Worm (Caenorhabditis elegans) whole organism, early embryonic: Measurements from ENCODE around the gene cal-1.
A peak's percentile ranks its signal among the peaks of the same experiment; 100 is the strongest.

ENCODE experiments used
- B0310.2 ChIP-seq: sonication (generic microtip); optimal IDR thresholded peaks from 2 replicates; lab custom pipeline; 2016; ENCODE audit warnings: mild to moderate bottlenecking, missing genetic modification characterization, missing compliant biosample characterization
- F13C5.2 ChIP-seq: sonication (generic microtip); optimal IDR thresholded peaks from 2 replicates; lab custom pipeline; 2017; ENCODE audit warnings: mild to moderate bottlenecking, missing genetic modification characterization, inconsistent platforms, missing compliant biosample characterization
- aly-1 ChIP-seq: sonication (generic microtip); optimal IDR thresholded peaks from 2 replicates; lab custom pipeline; 2016; ENCODE audit warnings: missing genetic modification characterization, missing compliant biosample characterization
- ama-1 ChIP-seq: fragments of 150-350 bp; optimal IDR thresholded peaks from 2 replicates; lab custom pipeline; 2014
- ceh-13 ChIP-seq: fragments of 200-800 bp; sonication (Bioruptor generic); optimal IDR thresholded peaks from 2 replicates; lab custom pipeline; 2018; ENCODE audit warnings: mild to moderate bottlenecking, missing genetic modification characterization, missing compliant biosample characterization
- ceh-36 ChIP-seq: sonication (generic microtip); optimal IDR thresholded peaks from 2 replicates; lab custom pipeline; 2016; ENCODE audit warnings: missing genetic modification characterization, inconsistent platforms, missing compliant biosample characterization
- ets-7 ChIP-seq: sonication (generic microtip); optimal IDR thresholded peaks from 2 replicates; lab custom pipeline; 2016; ENCODE audit warnings: missing genotype, missing genetic modification characterization, missing compliant biosample characterization
- flt-1 ChIP-seq: fragments of 200-800 bp; sonication (Bioruptor generic); IDR thresholded peaks from 2 replicates; pipeline ENCODE4 v1.3.6; 2022; ENCODE audit warnings: missing genetic modification characterization, missing compliant biosample characterization
- hmbx-1 ChIP-seq: sonication (generic microtip); optimal IDR thresholded peaks from 2 replicates; lab custom pipeline; 2016; ENCODE audit warnings: mild to moderate bottlenecking, missing genetic modification characterization, missing compliant biosample characterization
- hmg-4 ChIP-seq: fragments of 200-800 bp; sonication (Bioruptor generic); optimal IDR thresholded peaks from 2 replicates; lab custom pipeline; 2018; ENCODE audit warnings: mild to moderate bottlenecking, missing genetic modification characterization, missing compliant biosample characterization
- hnd-1 ChIP-seq: sonication (generic microtip); optimal IDR thresholded peaks from 2 replicates; lab custom pipeline; 2016; ENCODE audit warnings: missing genetic modification characterization, missing compliant biosample characterization
- pes-1 ChIP-seq: fragments of 200-800 bp; sonication (Bioruptor generic); IDR thresholded peaks from 2 replicates; pipeline ENCODE4 v1.3.6; 2022; ENCODE audit warnings: missing genetic modification reagents, missing genetic modification characterization, missing compliant biosample characterization
- scrt-1 ChIP-seq: fragments of 200-800 bp; sonication (Bioruptor generic); IDR thresholded peaks from 2 replicates; pipeline ENCODE4 v1.3.6; 2022; ENCODE audit warnings: missing genetic modification characterization, missing compliant biosample characterization
- sea-1 ChIP-seq: fragments of 200-800 bp; sonication (Bioruptor generic); conservative IDR thresholded peaks from 2 replicates; pipeline ENCODE4 v1.3.6; 2022; ENCODE audit warnings: missing genetic modification characterization, missing compliant biosample characterization
- tbx-11 ChIP-seq: fragments of 200-800 bp; sonication (Bioruptor generic); IDR thresholded peaks from 2 replicates; pipeline ENCODE4 v1.3.6; 2022; ENCODE audit warnings: missing genetic modification characterization, missing compliant biosample characterization
- tra-4 ChIP-seq: sonication (generic microtip); optimal IDR thresholded peaks from 2 replicates; lab custom pipeline; 2017; ENCODE audit warnings: missing genetic modification characterization, missing compliant biosample characterization

Gene cal-1

ce11 chrV:12468363-12468762 lies 48.7 kb downstream of the cal-1 start, which contains the start of gene F28C1.3:
TSS of gene F28C1.3 (plus strand) at chrV:12468663.
- TF ChIP-seq ceh-36 (tag; lab: Kevin White, UChicago) (no peak), F13C5.2 (no peak), aly-1 (tag; lab: Kevin White, UChicago) (no peak)

DNA sequence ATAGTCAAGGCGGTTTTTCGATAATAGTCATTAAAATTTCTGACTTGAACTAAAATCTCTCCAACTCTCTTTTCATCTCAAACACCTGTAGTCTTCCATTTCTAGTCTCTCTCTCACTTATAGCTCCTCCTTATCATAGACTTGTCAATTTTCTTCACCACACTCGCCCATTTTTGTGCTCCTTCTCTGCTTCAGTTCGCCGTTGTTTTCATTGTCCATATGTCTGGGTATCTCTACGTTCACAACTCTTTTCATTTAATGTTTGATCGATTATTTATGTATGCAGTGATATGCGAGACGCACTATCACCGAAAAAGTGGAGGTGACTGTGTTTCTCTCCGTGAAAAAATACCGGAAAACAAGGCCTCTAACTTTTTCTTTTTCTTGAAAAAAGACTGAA lies 49.3 kb downstream of the cal-1 start:
- TF ChIP-seq ceh-13 = no peak
- TF ChIP-seq F13C5.2 = no peak
- no peak for TF ChIP-seq hnd-1 (tag; lab: Kevin White, UChicago)
- no peak for TF ChIP-seq tbx-11 (GFP tag; lab: Robert Waterston, UW)

DNA sequence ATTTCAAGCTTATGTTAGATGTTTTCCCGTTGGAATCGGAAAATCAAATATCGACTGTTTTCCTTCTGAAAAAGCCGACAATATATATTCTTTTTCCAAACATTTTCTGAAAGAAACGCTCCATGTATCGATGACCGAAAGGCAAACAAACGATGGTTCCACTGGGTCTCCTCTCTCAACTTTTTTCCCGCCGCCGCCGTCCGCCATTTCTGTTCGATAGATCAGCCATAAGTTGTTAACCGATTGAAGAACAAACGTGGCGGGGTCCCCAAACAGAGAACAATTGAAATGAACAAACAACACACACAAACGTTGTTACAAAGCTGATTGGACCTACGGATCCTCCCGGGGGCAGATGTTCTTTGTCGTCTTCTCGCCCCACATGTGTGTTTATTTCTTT lies 50.4 kb downstream of the cal-1 start:
- TF ChIP-seq ets-7 (no peak), ceh-13 (no peak), tra-4 (no peak), ceh-36 (tag; lab: Kevin White, UChicago) (no peak), ama-1 (lab: Kevin White, UChicago) (no peak), flt-1 (GFP tag; lab: Robert Waterston, UW) (no peak), scrt-1 (GFP tag; lab: Robert Waterston, UW) (no peak), hmbx-1 (tag; lab: Kevin White, UChicago) (no peak), B0310.2 (no peak), hmg-4 (GFP tag; lab: Kevin White, UChicago) (no peak), F13C5.2 (no peak), tbx-11 (GFP tag; lab: Robert Waterston, UW) (no peak), aly-1 (tag; lab: Kevin White, UChicago) (no peak), sea-1 (GFP tag; lab: Robert Waterston, UW) (no peak), pes-1 (GFP tag; lab: Robert Waterston, UW) (no peak)

DNA sequence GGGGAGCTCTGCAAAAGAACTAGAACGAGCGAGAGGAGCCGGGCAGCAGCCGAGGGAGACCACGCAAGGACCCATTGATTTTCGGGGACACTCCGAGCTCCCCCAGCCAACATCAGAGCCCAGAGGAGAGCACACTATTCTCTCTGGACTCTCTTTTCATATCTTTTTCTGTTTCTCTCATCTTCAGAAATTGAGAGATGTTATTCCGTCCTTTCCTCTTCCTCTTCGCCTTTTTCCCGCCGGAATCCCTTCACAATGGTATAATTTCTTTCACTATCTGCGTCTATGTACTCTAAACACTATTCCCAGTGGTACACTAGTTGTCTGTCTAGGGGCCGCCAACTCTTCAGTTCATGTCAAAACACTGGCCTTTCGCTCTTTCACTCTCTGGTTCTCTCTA lies 51.6 kb downstream of the cal-1 start:
- TF ChIP-seq hmg-4 (GFP tag; lab: Kevin White, UChicago) = peak; percentile 43
- no peak for TF ChIP-seq aly-1 (tag; lab: Kevin White, UChicago)
